Worm (Caenorhabditis elegans): Measurements from ENCODE around the gene ZK856.5.

ce11 chrV:10224619-10225018, 34.7 kb upstream of the ZK856.5 start:
- TF ChIP-seq nhr-28 (tag; optimal IDR thresholded peaks at IDR 0.05) (no peak), nhr-237 (tag; optimal IDR thresholded peaks at IDR 0.05) (no peak)
